Worm (Caenorhabditis elegans) whole organism, L4 larva: ENCODE data around the gene C55C3.4.

Experiments
- R02D3.7 ChIP-seq: fragments of 150-350 bp; sonication (generic microtip); optimal IDR thresholded peaks from 3 replicates; lab custom pipeline; 2014; ENCODE audit warnings: missing biosample characterization, missing genetic modification characterization
- ZK546.5 ChIP-seq, 2 experiments: sonication (generic microtip); optimal IDR thresholded peaks; 2 replicates each; lab custom pipeline; 2017; ENCODE audit warnings: missing biosample characterization in 2 of 2, missing genetic modification characterization in 2 of 2
- arid-1 ChIP-seq: fragments of 200-800 bp; sonication (Bioruptor generic); conservative IDR thresholded peaks from 2 replicates; pipeline ENCODE4 v1.3.6; 2022; ENCODE audit warnings: missing genetic modification reagents, missing genetic modification characterization, missing compliant biosample characterization
- ctbp-1 ChIP-seq: fragments of 200-800 bp; sonication (Bioruptor generic); IDR thresholded peaks from 2 replicates; pipeline ENCODE4 v1.3.6; 2022; ENCODE audit warnings: missing genetic modification reagents, missing genetic modification characterization, missing compliant biosample characterization
- daf-19 ChIP-seq: fragments of 200-800 bp; sonication (Bioruptor generic); conservative IDR thresholded peaks from 2 replicates; pipeline ENCODE4 v1.3.6; 2022; ENCODE audit warnings: missing genetic modification characterization, missing compliant biosample characterization
- egl-27 ChIP-seq: sonication (generic microtip); optimal IDR thresholded peaks from 3 replicates; lab custom pipeline; 2017; ENCODE audit warnings: missing biosample characterization, missing genetic modification reagents, missing genetic modification characterization
- lin-13 ChIP-seq: fragments of 150-350 bp; optimal IDR thresholded peaks from 2 replicates; lab custom pipeline; 2014; ENCODE audit warnings: missing biosample characterization, missing genetic modification reagents, missing genetic modification characterization
- lin-39 ChIP-seq: fragments of 150-350 bp; optimal IDR thresholded peaks from 2 replicates; lab custom pipeline; 2014; ENCODE audit warnings: missing biosample characterization, missing genetic modification reagents, missing genetic modification characterization
- mep-1 ChIP-seq: fragments of 150-350 bp; sonication (generic microtip); optimal IDR thresholded peaks from 3 replicates; lab custom pipeline; 2014; ENCODE audit warnings: missing biosample characterization, missing genetic modification characterization
- nhr-76 ChIP-seq: fragments of 150-350 bp; optimal IDR thresholded peaks from 2 replicates; lab custom pipeline; 2014; ENCODE audit warnings: missing biosample characterization, missing genetic modification characterization
- pqm-1 ChIP-seq: sonication (generic microtip); optimal IDR thresholded peaks from 2 replicates; lab custom pipeline; 2017; ENCODE audit warnings: missing biosample characterization, missing genetic modification characterization
- unc-130 ChIP-seq: sonication (generic microtip); optimal IDR thresholded peaks from 2 replicates; lab custom pipeline; 2016; ENCODE audit warnings: missing genetic modification reagents, missing genetic modification characterization, missing compliant biosample characterization

ce11 chrIV:5715341-5716112, 37.6 kb upstream of the C55C3.4 start:
- TF ChIP-seq egl-27 (no peak), ZK546.5 (tag; optimal IDR thresholded peaks at IDR 0.05; lab: Kevin White, UChicago) (no peak), daf-19 (no peak), lin-39 (no peak), ctbp-1 (GFP tag; lab: Robert Waterston, UW) (no peak), unc-130 (GFP tag; lab: Kevin White, UChicago) (no peak), lin-13 (GFP tag; lab: Kevin White, UChicago) (no peak), R02D3.7 (no peak), pqm-1 (tag; lab: Kevin White, UChicago) (no peak), nhr-76 (tag; lab: Kevin White, UChicago) (no peak), mep-1 (tag; lab: Kevin White, UChicago) (no peak), arid-1 (no peak)
